Worm (Caenorhabditis elegans) whole organism, L4 larva: ENCODE results near the gene jmjd-4.
A peak's percentile ranks its signal among the peaks of the same experiment; 100 is the strongest.

Experiments
- F49E8.2 ChIP-seq: sonication (generic microtip); optimal IDR thresholded peaks from 2 replicates; lab custom pipeline; 2016; ENCODE audit warnings: missing compliant biosample characterization, mild to moderate bottlenecking, missing genetic modification characterization, borderline replicate concordance
- R02D3.7 ChIP-seq: fragments of 150-350 bp; sonication (generic microtip); optimal IDR thresholded peaks from 3 replicates; lab custom pipeline; 2014; ENCODE audit warnings: missing biosample characterization, missing genetic modification characterization
- aha-1 ChIP-seq: fragments of 150-350 bp; peaks from one replicate; lab custom pipeline; 2014; ENCODE audit warnings: missing biosample characterization, missing genetic modification characterization
- ceh-20 ChIP-seq: fragments of 200-800 bp; sonication (Bioruptor generic); IDR thresholded peaks from 2 replicates; pipeline ENCODE4 v1.3.6; 2022; ENCODE audit warnings: missing genetic modification reagents, missing genetic modification characterization, missing compliant biosample characterization
- ceh-32 ChIP-seq: sonication (generic microtip); optimal IDR thresholded peaks from 2 replicates; lab custom pipeline; 2016; ENCODE audit warnings: mild to moderate bottlenecking, missing genetic modification characterization, missing compliant biosample characterization; ENCODE audit not compliant: poor library complexity
- ceh-44 ChIP-seq: fragments of 200-800 bp; sonication (Bioruptor generic); IDR thresholded peaks from 2 replicates; pipeline ENCODE4 v1.3.6; 2022; ENCODE audit warnings: missing genetic modification reagents, missing genetic modification characterization, missing compliant biosample characterization
- daf-16 ChIP-seq, 3 experiments: sonication (generic microtip); optimal IDR thresholded peaks; 2 replicates each; lab custom pipeline; 2016 to 2017; ENCODE audit warnings: missing genetic modification characterization in 3 of 3, missing genetic modification reagents in 3 of 3, mild to moderate bottlenecking in 2 of 3, missing compliant biosample characterization in 2 of 3, missing biosample characterization in 1 of 3, moderate library complexity in 1 of 3
- daf-8 ChIP-seq: fragments of 200-800 bp; sonication (Bioruptor generic); IDR thresholded peaks from 2 replicates; pipeline ENCODE4 v1.3.6; 2022; ENCODE audit warnings: missing genetic modification characterization, missing compliant biosample characterization
- dmd-6 ChIP-seq: fragments of 200-800 bp; sonication (Bioruptor generic); IDR thresholded peaks from 2 replicates; pipeline ENCODE4 v1.3.6; 2022; ENCODE audit warnings: missing genetic modification reagents, missing genetic modification characterization, missing compliant biosample characterization
- dmd-9 ChIP-seq: fragments of 200-800 bp; sonication (Bioruptor generic); IDR thresholded peaks from 2 replicates; pipeline ENCODE4 v1.3.6; 2022; ENCODE audit warnings: missing genetic modification reagents, missing genetic modification characterization, missing compliant biosample characterization
- duxl-1 ChIP-seq: sonication (generic microtip); optimal IDR thresholded peaks from 2 replicates; lab custom pipeline; 2016; ENCODE audit warnings: mild to moderate bottlenecking, missing genetic modification characterization, moderate library complexity, missing compliant biosample characterization; ENCODE audit not compliant: poor library complexity
- dve-1 ChIP-seq: sonication (generic microtip); optimal IDR thresholded peaks from 2 replicates; lab custom pipeline; 2017; ENCODE audit warnings: antibody characterized with exemption, mild to moderate bottlenecking, missing genetic modification characterization, missing compliant biosample characterization; ENCODE audit not compliant: insufficient read depth
- egl-27 ChIP-seq: sonication (generic microtip); optimal IDR thresholded peaks from 3 replicates; lab custom pipeline; 2017; ENCODE audit warnings: missing biosample characterization, missing genetic modification reagents, missing genetic modification characterization
- hif-1 ChIP-seq, 2 experiments: sonication (generic microtip); optimal IDR thresholded peaks; 2 replicates each; lab custom pipeline; 2016 to 2017; ENCODE audit warnings: missing compliant biosample characterization in 2 of 2, missing genetic modification characterization in 2 of 2, missing genetic modification reagents in 2 of 2, missing genotype in 2 of 2, mild to moderate bottlenecking in 1 of 2
- hlh-11 ChIP-seq: fragments of 200-800 bp; sonication (Bioruptor generic); optimal IDR thresholded peaks from 2 replicates; lab custom pipeline; 2018; ENCODE audit warnings: mild to moderate bottlenecking, missing genetic modification characterization, missing compliant biosample characterization
- lin-15B ChIP-seq: fragments of 150-350 bp; sonication (generic microtip); optimal IDR thresholded peaks from 3 replicates; lab custom pipeline; 2014; ENCODE audit warnings: missing biosample characterization, missing genetic modification characterization
- lir-3 ChIP-seq: sonication (generic microtip); optimal IDR thresholded peaks from 2 replicates; lab custom pipeline; 2016; ENCODE audit warnings: mild to moderate bottlenecking, missing genetic modification characterization, missing compliant biosample characterization
- lsy-2 ChIP-seq, 2 experiments: fragments of 150-350 bp in 1 of 2; sonication (generic microtip) in 1 of 2; optimal IDR thresholded peaks; 2 replicates each; lab custom pipeline; 2014 to 2017; ENCODE audit warnings: missing biosample characterization in 2 of 2, missing genetic modification characterization in 2 of 2
- madf-9 ChIP-seq: fragments of 200-800 bp; sonication (Bioruptor generic); conservative IDR thresholded peaks from 2 replicates; pipeline ENCODE4 v1.3.6; 2022; ENCODE audit warnings: missing genetic modification reagents, missing genetic modification characterization, missing compliant biosample characterization
- mdt-29 ChIP-seq: fragments of 200-800 bp; sonication (Bioruptor generic); IDR thresholded peaks from 2 replicates; pipeline ENCODE4 v1.3.6; 2022; ENCODE audit warnings: missing genetic modification reagents, missing genetic modification characterization, missing compliant biosample characterization
- mes-2 ChIP-seq: sonication (generic microtip); optimal IDR thresholded peaks from 2 replicates; lab custom pipeline; 2016; ENCODE audit warnings: missing genotype, mild to moderate bottlenecking, missing genetic modification characterization, missing compliant biosample characterization; ENCODE audit not compliant: poor library complexity, severe bottlenecking
- nhr-10 ChIP-seq: fragments of 150-350 bp; optimal IDR thresholded peaks from 2 replicates; lab custom pipeline; 2014; ENCODE audit warnings: missing biosample characterization, missing genetic modification characterization
- nhr-28 ChIP-seq: fragments of 150-350 bp; optimal IDR thresholded peaks from 2 replicates; lab custom pipeline; 2014; ENCODE audit warnings: missing biosample characterization, missing genetic modification characterization
- nhr-76 ChIP-seq: fragments of 150-350 bp; optimal IDR thresholded peaks from 2 replicates; lab custom pipeline; 2014; ENCODE audit warnings: missing biosample characterization, missing genetic modification characterization
- pqm-1 ChIP-seq: sonication (generic microtip); optimal IDR thresholded peaks from 2 replicates; lab custom pipeline; 2017; ENCODE audit warnings: missing biosample characterization, missing genetic modification characterization
- unc-62 ChIP-seq, 3 experiments: fragments of 150-350 bp in 1 of 3; sonication (generic microtip); optimal IDR thresholded peaks in 2 of 3; peaks in 1 of 3; 1 replicate in 1 of 3; 2 replicates in 2 of 3; lab custom pipeline; 2014 to 2017; ENCODE audit warnings: missing biosample characterization in 3 of 3, missing genetic modification characterization in 3 of 3, missing genetic modification reagents in 3 of 3, missing genotype in 1 of 3
- zfp-2 ChIP-seq: sonication (generic microtip); optimal IDR thresholded peaks from 2 replicates; lab custom pipeline; 2016; ENCODE audit warnings: mild to moderate bottlenecking, missing genetic modification characterization, missing compliant biosample characterization
- zfp-3 ChIP-seq: fragments of 200-800 bp; sonication (Bioruptor generic); conservative IDR thresholded peaks from 2 replicates; pipeline ENCODE4 v1.3.6; 2022; ENCODE audit warnings: missing genetic modification reagents, missing genetic modification characterization, missing compliant biosample characterization
- zip-11 ChIP-seq: fragments of 200-800 bp; sonication (Bioruptor generic); IDR thresholded peaks from 2 replicates; pipeline ENCODE4 v1.3.6; 2022; ENCODE audit warnings: missing genetic modification characterization, missing compliant biosample characterization

jmjd-4 gene

ce11 chrIII:10380640-10381039 is 46.8 kb upstream of the jmjd-4 start (continued):
- no peak for TF ChIP-seq daf-8 (GFP tag; lab: Robert Waterston, UW)
- no peak for TF ChIP-seq daf-16 (GFP tag; optimal IDR thresholded peaks at IDR 0.05; lab: Kevin White, UChicago)
- TF ChIP-seq daf-16 (tag; optimal IDR thresholded peaks at IDR 0.05; lab: Kevin White, UChicago) = no peak
- TF ChIP-seq zfp-2 = no peak
- no peak for TF ChIP-seq F49E8.2 (tag; lab: Kevin White, UChicago)
- TF ChIP-seq R02D3.7 (tag; lab: Kevin White, UChicago) = no peak
- peak in 1 of 2 experiments; percentile 53 for TF ChIP-seq lsy-2 (tag; optimal IDR thresholded peaks at IDR 0.05; lab: Kevin White, UChicago)
- TF ChIP-seq zfp-3 = no peak
- no peak for TF ChIP-seq dmd-9
- TF ChIP-seq lir-3 (tag; lab: Kevin White, UChicago) = no peak
- TF ChIP-seq egl-27 = no peak

- TF ChIP-seq ceh-32 (tag; lab: Kevin White, UChicago) (no peak), aha-1 (tag; lab: Kevin White, UChicago) (peak; percentile 44), lin-15B (tag; lab: Kevin White, UChicago) (no peak), ceh-20 (GFP tag; lab: Robert Waterston, UW) (no peak), duxl-1 (tag; lab: Kevin White, UChicago) (no peak), unc-62 (GFP tag; optimal IDR thresholded peaks at IDR 0.05 in 1 of 2; lab: Kevin White, UChicago) (peak in 1 of 2 experiments; percentile 15), unc-62 (tag; optimal IDR thresholded peaks at IDR 0.05; lab: Kevin White, UChicago) (no peak), daf-16 (GFP tag; optimal IDR thresholded peaks at IDR 0.05; lab: Kevin White, UChicago) (no peak), daf-16 (tag; optimal IDR thresholded peaks at IDR 0.05; lab: Kevin White, UChicago) (peak; percentile 12)
These were observed 45.8 kb upstream of the jmjd-4 start for ce11 chrIII:10379632-10380031.

DNA sequence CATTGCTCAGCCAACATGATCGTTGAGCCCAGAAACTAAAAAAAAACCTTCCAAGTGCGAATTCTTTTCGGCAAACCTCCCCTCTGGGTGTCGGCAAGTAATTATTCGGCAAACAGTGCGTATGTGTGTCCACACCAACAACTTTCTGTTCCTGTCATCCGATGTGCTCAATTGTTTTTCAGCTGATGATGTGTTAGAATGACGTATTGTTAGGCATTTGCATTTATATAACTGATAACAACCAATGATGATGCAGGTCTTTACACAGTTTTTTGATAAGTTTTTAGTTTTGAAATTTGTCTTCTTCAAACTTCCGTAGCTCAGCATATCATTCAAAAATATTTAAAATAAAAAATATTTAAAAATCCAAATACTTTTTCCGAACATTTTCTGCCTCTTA is 45.1 kb upstream of the jmjd-4 start:
- TF ChIP-seq dve-1 (tag; lab: Kevin White, UChicago) = peak; percentile 35
- TF ChIP-seq hif-1 (tag; optimal IDR thresholded peaks at IDR 0.05; lab: Kevin White, UChicago) = peak in 1 of 2 experiments; percentile 25
- TF ChIP-seq madf-9 (GFP tag; lab: Robert Waterston, UW) = no peak
- TF ChIP-seq pqm-1 = peak; percentile 73
- no peak for TF ChIP-seq daf-16 (GFP tag; optimal IDR thresholded peaks at IDR 0.05; lab: Kevin White, UChicago)
- peak; percentile 75 for TF ChIP-seq daf-16 (tag; optimal IDR thresholded peaks at IDR 0.05; lab: Kevin White, UChicago)
- peak; percentile 69 for TF ChIP-seq nhr-28 (tag; lab: Kevin White, UChicago)
- TF ChIP-seq dmd-6 (GFP tag; lab: Robert Waterston, UW) = peak; percentile 49
- TF ChIP-seq hlh-11 (tag; lab: Kevin White, UChicago) = peak; percentile 35
- no peak for TF ChIP-seq mes-2 (tag; lab: Kevin White, UChicago)

DNA sequence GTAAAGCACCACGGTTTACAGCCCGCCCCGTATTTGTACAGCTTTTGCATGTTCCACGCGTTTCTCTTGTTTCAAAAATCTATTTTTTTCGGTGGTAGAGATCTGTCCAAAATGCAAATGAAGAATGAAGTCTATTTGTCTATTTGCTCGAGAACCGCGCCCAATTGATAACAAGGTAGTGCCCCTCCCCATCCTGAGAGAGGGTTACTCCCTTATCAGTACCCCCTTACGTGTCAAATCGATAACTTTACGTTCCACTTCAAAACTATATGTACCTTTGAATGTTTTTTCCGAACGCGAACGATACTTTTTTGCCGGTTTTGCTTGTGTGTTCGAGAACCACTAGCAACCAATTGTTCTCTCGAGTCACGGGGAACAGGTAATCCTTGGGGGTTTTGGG is 42.2 kb upstream of the jmjd-4 start:
- TF ChIP-seq dve-1 (tag; lab: Kevin White, UChicago) (peak; percentile 46), dmd-6 (GFP tag; lab: Robert Waterston, UW) (peak; percentile 20; the same call in 1 of the 2 replicates), daf-16 (GFP tag; optimal IDR thresholded peaks at IDR 0.05; lab: Kevin White, UChicago) (no peak), daf-16 (tag; optimal IDR thresholded peaks at IDR 0.05; lab: Kevin White, UChicago) (peak; percentile 54), nhr-76 (no peak), zip-11 (GFP tag; lab: Robert Waterston, UW) (no peak), nhr-10 (no peak), nhr-28 (tag; lab: Kevin White, UChicago) (peak; percentile 44), hlh-11 (tag; lab: Kevin White, UChicago) (peak; percentile 45), dmd-9 (no peak), ceh-32 (tag; lab: Kevin White, UChicago) (no peak), mdt-29 (GFP tag; lab: Robert Waterston, UW) (no peak), pqm-1 (peak; percentile 82)

DNA sequence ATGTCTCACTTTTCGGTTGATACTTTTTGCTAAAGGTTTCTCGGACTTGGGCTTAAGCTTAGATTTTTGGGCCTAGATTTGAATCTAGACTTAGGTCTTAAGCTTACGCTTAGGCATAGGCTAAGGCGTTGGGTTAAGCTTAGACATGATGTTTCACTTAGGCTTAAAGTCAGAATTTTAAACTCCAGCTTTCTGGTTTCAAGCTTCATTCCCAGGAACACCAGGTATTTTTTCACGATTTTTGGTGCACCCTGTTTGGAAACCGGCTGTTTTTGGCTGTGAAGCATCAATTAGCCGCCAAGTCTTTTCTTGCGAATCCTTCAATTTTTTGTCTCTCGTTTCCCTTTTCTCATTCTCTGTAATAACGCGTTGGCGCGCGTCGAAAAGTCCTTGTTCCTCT is 40.0 kb upstream of the jmjd-4 start:
- TF ChIP-seq unc-62 (GFP tag; optimal IDR thresholded peaks at IDR 0.05 in 1 of 2; lab: Kevin White, UChicago) = peak in 1 of 2 experiments; percentile 95
- no peak for TF ChIP-seq unc-62 (tag; optimal IDR thresholded peaks at IDR 0.05; lab: Kevin White, UChicago)
- peak; percentile 22 for TF ChIP-seq aha-1 (tag; lab: Kevin White, UChicago)
- TF ChIP-seq ceh-44 (GFP tag; lab: Robert Waterston, UW) = no peak
- TF ChIP-seq, all 104 proteins: peak for 2
